Fruit fly (Drosophila melanogaster) whole organism, embryonic: Measurements from ENCODE around the gene eIF3h.

Experiments
- Atf-2 ChIP-seq: fragments of 200-800 bp; sonication (Bioruptor generic); optimal IDR thresholded peaks from 2 replicates; lab custom pipeline; 2016; ENCODE audit warnings: missing biosample characterization, missing genetic modification characterization
- B-H1 ChIP-seq: fragments of 200-800 bp; sonication (Bioruptor generic); IDR thresholded peaks from 3 replicates; pipeline ENCODE4 v1.3.6; 2022; ENCODE audit warnings: missing biosample characterization, missing genetic modification characterization
- B-H2 ChIP-seq: fragments of 200-800 bp; sonication (Bioruptor generic); optimal IDR thresholded peaks from 2 replicates; lab custom pipeline; 2018; ENCODE audit warnings: missing biosample characterization, mild to moderate bottlenecking, missing genetic modification characterization
- CG10267 ChIP-seq: fragments of 200-800 bp; sonication (Bioruptor generic); optimal IDR thresholded peaks from 2 replicates; lab custom pipeline; 2018; ENCODE audit warnings: missing biosample characterization, mild to moderate bottlenecking, missing genetic modification characterization, moderate library complexity
- CG12071 ChIP-seq: fragments of 200-800 bp; sonication (Bioruptor generic); optimal IDR thresholded peaks from 3 replicates; lab custom pipeline; 2018; ENCODE audit warnings: missing biosample characterization, mild to moderate bottlenecking, missing genetic modification characterization
- CG12104 ChIP-seq: fragments of 200-800 bp; sonication (Bioruptor generic); optimal IDR thresholded peaks from 3 replicates; lab custom pipeline; 2016; ENCODE audit warnings: missing biosample characterization, missing genetic modification characterization
- CG17912 ChIP-seq: fragments of 200-800 bp; sonication (Bioruptor generic); optimal IDR thresholded peaks from 2 replicates; lab custom pipeline; 2018; ENCODE audit warnings: missing biosample characterization, mild to moderate bottlenecking, missing genetic modification characterization
- CG18011 ChIP-seq: fragments of 200-800 bp; sonication (Bioruptor generic); optimal IDR thresholded peaks from 2 replicates; lab custom pipeline; 2017; ENCODE audit warnings: missing biosample characterization, missing genetic modification characterization, mild to moderate bottlenecking, moderate library complexity, missing genotype
- CG1832 ChIP-seq: fragments of 200-800 bp; sonication (Bioruptor generic); optimal IDR thresholded peaks from 2 replicates; lab custom pipeline; 2017; ENCODE audit warnings: missing biosample characterization, mild to moderate bottlenecking, missing genetic modification characterization, inconsistent platforms
- CG18476 ChIP-seq: fragments of 200-800 bp; sonication (Bioruptor generic); optimal IDR thresholded peaks from 2 replicates; lab custom pipeline; 2016; ENCODE audit warnings: missing biosample characterization, mild to moderate bottlenecking, missing genetic modification characterization
- CG18619 ChIP-seq: fragments of 200-800 bp; sonication (Bioruptor generic); optimal IDR thresholded peaks from 3 replicates; lab custom pipeline; 2017; ENCODE audit warnings: missing biosample characterization, mild to moderate bottlenecking, missing genetic modification characterization
- CG2202 ChIP-seq: fragments of 200-800 bp; sonication (Bioruptor generic); optimal IDR thresholded peaks from 2 replicates; lab custom pipeline; 2018; ENCODE audit warnings: missing biosample characterization, mild to moderate bottlenecking, missing genetic modification characterization
- CG31224 ChIP-seq: fragments of 200-800 bp; sonication (Bioruptor generic); IDR thresholded peaks from 2 replicates; pipeline ENCODE4 v1.3.6; 2022; ENCODE audit warnings: missing biosample characterization, missing genetic modification characterization
- CG6254 ChIP-seq: fragments of 200-800 bp; sonication (Bioruptor generic); optimal IDR thresholded peaks from 3 replicates; lab custom pipeline; 2017; ENCODE audit warnings: mild to moderate bottlenecking, missing biosample characterization, missing genetic modification reagents, missing genetic modification characterization
- CG8765 ChIP-seq: fragments of 200-800 bp; sonication (Bioruptor generic); IDR thresholded peaks from 2 replicates; pipeline ENCODE4 v1.3.6; 2022; ENCODE audit warnings: missing biosample characterization, missing genetic modification characterization
- CG8924 ChIP-seq: fragments of 200-800 bp; optimal IDR thresholded peaks from 3 replicates; lab custom pipeline; 2019; ENCODE audit warnings: missing biosample characterization, mild to moderate bottlenecking, missing genetic modification characterization, moderate library complexity
- Dfd ChIP-seq, 2 experiments: fragments of >200 bp; optimal IDR thresholded peaks; 2 replicates each; lab custom pipeline; 2017; ENCODE audit warnings: missing biosample characterization in 2 of 2, missing genetic modification characterization in 2 of 2
- Dip3 ChIP-seq: fragments of 200-800 bp; sonication (Bioruptor generic); optimal IDR thresholded peaks from 3 replicates; lab custom pipeline; 2016; ENCODE audit warnings: missing biosample characterization, missing genetic modification characterization
- Dll ChIP-seq: fragments of 200-800 bp; sonication (Bioruptor generic); IDR thresholded peaks from 4 replicates; pipeline ENCODE4 v1.3.6; 2022; ENCODE audit warnings: missing biosample characterization, missing genetic modification characterization; ENCODE audit not compliant: partially characterized antibody
- Dp ChIP-seq: fragments of 200-800 bp; sonication (Bioruptor generic); optimal IDR thresholded peaks from 2 replicates; lab custom pipeline; 2018; ENCODE audit warnings: missing biosample characterization, mild to moderate bottlenecking, missing genetic modification characterization, moderate library complexity
- Drgx ChIP-seq: fragments of 200-800 bp; sonication (Bioruptor generic); IDR thresholded peaks from 2 replicates; pipeline ENCODE4 v1.3.6; 2022; ENCODE audit warnings: missing biosample characterization, missing genetic modification characterization
- E2f2 ChIP-seq: fragments of 200-800 bp; sonication (Bioruptor generic); IDR thresholded peaks from 2 replicates; pipeline ENCODE4 v1.3.6; 2022; ENCODE audit warnings: missing biosample characterization, missing genetic modification characterization
- Ets65A ChIP-seq: fragments of 200-800 bp; sonication (Bioruptor generic); peaks from one replicate; lab custom pipeline; 2016; ENCODE audit warnings: missing biosample characterization, missing genetic modification characterization
- Gug ChIP-seq: fragments of 200-800 bp; sonication (Bioruptor generic); IDR thresholded peaks from 4 replicates; pipeline ENCODE4 v1.3.6; 2022; ENCODE audit warnings: missing biosample characterization, missing genetic modification characterization
- H2.0 ChIP-seq: fragments of 200-800 bp; sonication (Bioruptor generic); IDR thresholded peaks from 2 replicates; pipeline ENCODE4 v1.3.6; 2022; ENCODE audit warnings: missing biosample characterization, missing genetic modification characterization
- Mes4 ChIP-seq: fragments of 200-800 bp; sonication (Bioruptor generic); optimal IDR thresholded peaks from 2 replicates; lab custom pipeline; 2016; ENCODE audit warnings: missing biosample characterization, missing genetic modification characterization
- Rx ChIP-seq: fragments of 200-800 bp; sonication (Bioruptor generic); IDR thresholded peaks from 2 replicates; pipeline ENCODE4 v1.3.6; 2022; ENCODE audit warnings: missing biosample characterization, missing genetic modification characterization
- Tbp ChIP-seq: fragments of >200 bp; optimal IDR thresholded peaks from 2 replicates; lab custom pipeline; 2018; ENCODE audit warnings: missing biosample characterization, missing genetic modification characterization
- Xrp1 ChIP-seq: fragments of 200-800 bp; sonication (Bioruptor generic); IDR thresholded peaks from 2 replicates; pipeline ENCODE4 v1.3.6; 2022; ENCODE audit warnings: missing biosample characterization, missing genetic modification characterization
- ash1 ChIP-seq: fragments of 200-800 bp; sonication (Bioruptor generic); optimal IDR thresholded peaks from 2 replicates; lab custom pipeline; 2018; ENCODE audit warnings: missing biosample characterization, mild to moderate bottlenecking, missing genetic modification characterization
- btn ChIP-seq: fragments of 200-800 bp; sonication (Bioruptor generic); optimal IDR thresholded peaks from 2 replicates; lab custom pipeline; 2016; ENCODE audit warnings: missing biosample characterization, missing genetic modification characterization
- gfzf ChIP-seq: fragments of 200-800 bp; sonication (Bioruptor generic); optimal IDR thresholded peaks from 2 replicates; lab custom pipeline; 2016; ENCODE audit warnings: missing biosample characterization, mild to moderate bottlenecking, missing genetic modification characterization, moderate library complexity
- gsb-n ChIP-seq: fragments of 200-800 bp; sonication (Bioruptor generic); optimal IDR thresholded peaks from 3 replicates; lab custom pipeline; 2018; ENCODE audit warnings: missing biosample characterization, mild to moderate bottlenecking, missing genetic modification characterization
- hkb ChIP-seq, 2 experiments: fragments of 200-800 bp in 1 of 2; fragments of >200 bp in 1 of 2; sonication (Bioruptor generic) in 1 of 2; IDR thresholded peaks in 1 of 2; optimal IDR thresholded peaks in 1 of 2; 2 replicates each; pipeline versions ENCODE4 v1.3.6 to Lab custom; 2017 to 2022; ENCODE audit warnings: missing biosample characterization in 1 of 2, missing genetic modification characterization in 1 of 2
- jing ChIP-seq: fragments of 200-800 bp; sonication (Bioruptor generic); optimal IDR thresholded peaks from 2 replicates; lab custom pipeline; 2018; ENCODE audit warnings: missing biosample characterization, mild to moderate bottlenecking, missing genetic modification characterization
- nau ChIP-seq: fragments of 200-800 bp; sonication (Bioruptor generic); optimal IDR thresholded peaks from 3 replicates; lab custom pipeline; 2017; ENCODE audit warnings: missing biosample characterization, mild to moderate bottlenecking, missing genetic modification characterization, missing genetic modification reagents
- org-1 ChIP-seq: fragments of 200-800 bp; sonication (Bioruptor generic); optimal IDR thresholded peaks from 2 replicates; lab custom pipeline; 2017; ENCODE audit warnings: missing biosample characterization, missing genetic modification characterization
- row ChIP-seq: fragments of 200-800 bp; sonication (Bioruptor generic); IDR thresholded peaks from 3 replicates; pipeline ENCODE4 v1.3.6; 2022; ENCODE audit warnings: missing biosample characterization, missing genetic modification characterization
- salm ChIP-seq: fragments of 200-800 bp; sonication (Bioruptor generic); optimal IDR thresholded peaks from 2 replicates; lab custom pipeline; 2018; ENCODE audit warnings: missing biosample characterization, mild to moderate bottlenecking, missing genetic modification characterization
- sens ChIP-seq: fragments of 200-800 bp; sonication (Bioruptor generic); peaks from one replicate; lab custom pipeline; 2016; ENCODE audit warnings: missing biosample characterization, missing genetic modification characterization
- slbo ChIP-seq: fragments of 200-800 bp; sonication (Bioruptor generic); IDR thresholded peaks from 2 replicates; pipeline ENCODE4 v1.3.6; 2022; ENCODE audit warnings: missing biosample characterization, missing genetic modification characterization
- tio ChIP-seq: fragments of 200-800 bp; sonication (Bioruptor generic); optimal IDR thresholded peaks from 2 replicates; lab custom pipeline; 2017; ENCODE audit warnings: missing biosample characterization, missing genetic modification characterization, inconsistent platforms
- toy ChIP-seq: fragments of 200-800 bp; sonication (Bioruptor generic); IDR thresholded peaks from 2 replicates; pipeline ENCODE4 v1.3.6; 2022; ENCODE audit warnings: missing biosample characterization, missing genetic modification characterization
- wek ChIP-seq: fragments of 200-800 bp; sonication (Bioruptor generic); optimal IDR thresholded peaks from 3 replicates; lab custom pipeline; 2018; ENCODE audit warnings: missing biosample characterization, mild to moderate bottlenecking, missing genetic modification characterization, moderate library complexity

Gene eIF3h

DNA sequence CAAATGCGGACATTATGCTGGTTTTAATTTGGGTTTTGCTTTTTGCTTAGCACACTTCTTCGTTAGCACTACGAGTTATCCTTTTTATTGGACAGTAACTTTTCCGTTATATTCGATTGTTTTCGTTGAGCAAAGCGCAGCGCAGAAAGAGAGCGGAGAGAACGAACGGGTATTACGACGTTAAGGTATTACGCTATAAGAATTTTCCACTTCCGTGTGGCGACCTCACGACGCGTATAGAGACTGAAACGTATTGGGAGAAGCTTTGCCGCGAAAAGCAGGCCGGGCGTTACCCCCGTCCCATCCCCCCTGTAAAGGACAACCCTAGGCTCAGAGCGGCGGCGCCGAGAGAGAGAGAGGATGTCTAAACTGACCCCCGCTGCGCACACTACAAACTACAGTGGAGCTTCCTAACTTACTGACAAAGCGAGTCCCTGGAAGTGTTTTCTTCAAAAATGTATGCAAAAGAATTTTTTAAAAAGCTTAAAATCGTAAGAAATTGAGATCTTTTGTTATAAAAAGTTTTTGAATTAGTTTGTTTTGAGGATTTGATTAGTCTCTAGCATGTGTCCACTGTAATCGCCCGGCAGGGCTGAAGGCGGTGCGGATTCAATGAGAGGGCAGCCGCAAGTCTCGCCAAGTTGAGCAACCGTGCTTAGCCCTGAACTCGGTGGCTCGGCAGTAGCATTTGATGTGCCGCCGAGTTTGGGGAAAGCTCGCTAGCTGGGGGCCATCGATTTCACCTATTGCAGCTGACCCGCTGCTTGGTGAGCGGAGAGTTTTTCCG, 48.0 kb downstream of the eIF3h start (continued):
- TF ChIP-seq B-H2 (GFP tag; lab: Kevin White, UChicago): peak; percentile 97
- no peak for TF ChIP-seq Dfd (GFP tag; optimal IDR thresholded peaks at IDR 0.05; lab: Kevin White, UChicago)
- peak; percentile 83 for TF ChIP-seq CG6254 (GFP tag; lab: Kevin White, UChicago)
- TF ChIP-seq nau: peak; percentile 89
- peak; percentile 91 for TF ChIP-seq CG18619 (GFP tag; lab: Kevin White, UChicago)
- TF ChIP-seq H2.0 (GFP tag; lab: Robert Waterston, UW): peak; percentile 93
- peak; percentile 91 for TF ChIP-seq Mes4
- TF ChIP-seq jing: peak; percentile 80
- peak; percentile 93 for TF ChIP-seq CG12071
- peak; percentile 90 for TF ChIP-seq Dip3 (GFP tag; lab: Kevin White, UChicago)
- peak; percentile 90 for TF ChIP-seq Atf-2 (GFP tag; lab: Kevin White, UChicago)
- TF ChIP-seq CG10267 (tag; lab: Kevin White, UChicago): peak; percentile 85
- peak; percentile 92 for TF ChIP-seq org-1 (GFP tag; lab: Kevin White, UChicago)
- peak; percentile 11 for TF ChIP-seq gfzf (GFP tag; lab: Kevin White, UChicago)
- no peak for TF ChIP-seq Dll (GFP tag; lab: Robert Waterston, UW)
- peak; percentile 91 for TF ChIP-seq CG18476 (GFP tag; lab: Kevin White, UChicago)
- TF ChIP-seq slbo (GFP tag; lab: Robert Waterston, UW): peak; percentile 98
- TF ChIP-seq gsb-n (tag; lab: Kevin White, UChicago): peak; percentile 88
- TF ChIP-seq row (GFP tag; lab: Robert Waterston, UW): peak; percentile 98
- peak; percentile 97 for TF ChIP-seq Gug
- TF ChIP-seq Tbp (GFP tag; lab: Kevin White, UChicago): no peak
- TF ChIP-seq CG2202 (tag; lab: Kevin White, UChicago): peak; percentile 79
- peak; percentile 91 for TF ChIP-seq Rx (GFP tag; lab: Robert Waterston, UW)
- peak; percentile 82 for TF ChIP-seq toy
- TF ChIP-seq wek: peak; percentile 44
- peak; percentile 99 for TF ChIP-seq Ets65A (GFP tag; lab: Kevin White, UChicago)
- peak; percentile 84 for TF ChIP-seq btn (GFP tag; lab: Kevin White, UChicago)
- TF ChIP-seq CG12104: peak; percentile 89
- peak; percentile 91 for TF ChIP-seq Drgx (GFP tag; lab: Robert Waterston, UW)
- peak; percentile 51 for TF ChIP-seq CG17912 (GFP tag; lab: Kevin White, UChicago)
- TF ChIP-seq CG1832: peak; percentile 30
- TF ChIP-seq B-H1 (GFP tag; lab: Robert Waterston, UW): peak; percentile 90
- no peak for TF ChIP-seq tio (GFP tag; lab: Kevin White, UChicago)
- peak; percentile 90 for TF ChIP-seq CG31224
- peak; percentile 77 for TF ChIP-seq E2f2
- no peak for TF ChIP-seq hkb (optimal IDR thresholded peaks at IDR 0.05; lab: Kevin White, UChicago)
- TF ChIP-seq hkb (GFP tag; IDR thresholded peaks at IDR 0.05; lab: Robert Waterston, UW): peak; percentile 97
- TF ChIP-seq CG8765 (GFP tag; lab: Robert Waterston, UW): peak; percentile 83
- TF ChIP-seq salm (tag; lab: Kevin White, UChicago): peak; percentile 84
- peak; percentile 99 for TF ChIP-seq sens (GFP tag; lab: Kevin White, UChicago)
- TF ChIP-seq CG18011: peak; percentile 82
- TF ChIP-seq ash1 (GFP tag; lab: Kevin White, UChicago): peak; percentile 79
- peak; percentile 94 for TF ChIP-seq CG8924 (tag; lab: Kevin White, UChicago)
- TF ChIP-seq Dp (GFP tag; lab: Kevin White, UChicago): no peak
- peak; percentile 97 for TF ChIP-seq Xrp1 (GFP tag; lab: Robert Waterston, UW)
